Worm (Caenorhabditis elegans) whole organism, L2 larva: Measurements from ENCODE around the gene clec-145.

Source experiments
- ZK546.5 ChIP-seq: sonication (generic microtip); optimal IDR thresholded peaks from 2 replicates; lab custom pipeline; 2017; ENCODE audit warnings: missing biosample characterization, missing genetic modification characterization
- aly-2 ChIP-seq: fragments of 150-350 bp; optimal IDR thresholded peaks from 2 replicates; lab custom pipeline; 2014; ENCODE audit warnings: missing biosample characterization, missing genetic modification characterization
- ama-1 ChIP-seq: fragments of 150-350 bp; optimal IDR thresholded peaks from 2 replicates; lab custom pipeline; 2018; ENCODE audit warnings: inconsistent platforms
- elt-1 ChIP-seq: fragments of 150-350 bp; optimal IDR thresholded peaks from 2 replicates; lab custom pipeline; 2014; ENCODE audit warnings: missing biosample characterization, missing genetic modification characterization
- elt-3 ChIP-seq: sonication (generic microtip); optimal IDR thresholded peaks from 2 replicates; lab custom pipeline; 2017; ENCODE audit warnings: missing biosample characterization, missing genetic modification characterization
- fos-1 ChIP-seq: fragments of 150-350 bp; optimal IDR thresholded peaks from 2 replicates; lab custom pipeline; 2014; ENCODE audit warnings: missing biosample characterization, missing genetic modification characterization
- mab-5 ChIP-seq: fragments of 150-350 bp; optimal IDR thresholded peaks from 2 replicates; lab custom pipeline; 2014; ENCODE audit warnings: missing biosample characterization, missing genetic modification characterization
- nhr-129 ChIP-seq: fragments of 150-350 bp; optimal IDR thresholded peaks from 2 replicates; lab custom pipeline; 2014; ENCODE audit warnings: missing biosample characterization, missing genetic modification characterization
- nhr-237 ChIP-seq: fragments of 150-350 bp; optimal IDR thresholded peaks from 2 replicates; lab custom pipeline; 2014; ENCODE audit warnings: missing biosample characterization, missing genetic modification characterization
- nhr-25 ChIP-seq: fragments of 150-350 bp; sonication (generic microtip); optimal IDR thresholded peaks from 3 replicates; lab custom pipeline; 2014; ENCODE audit warnings: missing biosample characterization, missing genetic modification characterization
- nhr-6 ChIP-seq: fragments of 150-350 bp; optimal IDR thresholded peaks from 2 replicates; lab custom pipeline; 2014; ENCODE audit warnings: missing biosample characterization, missing genetic modification characterization
- snpc-4 ChIP-seq: fragments of 150-350 bp; optimal IDR thresholded peaks from 2 replicates; lab custom pipeline; 2014; ENCODE audit warnings: missing biosample characterization, missing genetic modification characterization
- unc-39 ChIP-seq: fragments of 150-350 bp; optimal IDR thresholded peaks from 2 replicates; lab custom pipeline; 2014; ENCODE audit warnings: missing biosample characterization, missing genetic modification characterization
- ztf-11 ChIP-seq: sonication (generic microtip); optimal IDR thresholded peaks from 2 replicates; lab custom pipeline; 2017; ENCODE audit warnings: missing biosample characterization, missing genetic modification characterization

ce11 chrII:13630690-13631089 lies 40.3 kb upstream of the clec-145 start, which contains the start of the genes gst-17 and gst-18:
- TF ChIP-seq elt-1 (tag; lab: Kevin White, UChicago) (no peak), nhr-237 (tag; lab: Kevin White, UChicago) (no peak), snpc-4 (tag; lab: Kevin White, UChicago) (no peak), nhr-6 (tag; lab: Kevin White, UChicago) (no peak), unc-39 (tag; lab: Kevin White, UChicago) (no peak), aly-2 (no peak), fos-1 (tag; lab: Kevin White, UChicago) (no peak), nhr-129 (tag; lab: Kevin White, UChicago) (no peak), ztf-11 (no peak), mab-5 (tag; lab: Kevin White, UChicago) (no peak), ama-1 (no peak), nhr-25 (no peak), ZK546.5 (tag; lab: Kevin White, UChicago) (no peak), elt-3 (tag; lab: Kevin White, UChicago) (no peak)
